Fruit fly (Drosophila melanogaster): ENCODE data around the gene Wdr33.

- TF ChIP-seq CG8478 (optimal IDR thresholded peaks at IDR 0.05) = no peak
- TF ChIP-seq CTCF (optimal IDR thresholded peaks at IDR 0.05) = no peak
Measured at dm6 chr3R:5647705-5648568, 12.5 kb upstream of the Wdr33 start.

Data from S2 (cell line).